Fruit fly (Drosophila melanogaster): Measurements from ENCODE around the gene RabX5.

dm6 chr3L:1679394-1679793, 9.5 kb upstream of the RabX5 start:
- TF ChIP-seq Crg-1 (GFP tag; optimal IDR thresholded peaks at IDR 0.05) (no peak), CG11617 (GFP tag; optimal IDR thresholded peaks at IDR 0.05) (no peak), CG7101 (tag; optimal IDR thresholded peaks at IDR 0.05) (no peak), CG7045 (GFP tag; optimal IDR thresholded peaks at IDR 0.05) (no peak), CG33017 (tag; optimal IDR thresholded peaks at IDR 0.05) (no peak), CG14711 (tag; optimal IDR thresholded peaks at IDR 0.05) (no peak), bab1 (GFP tag; optimal IDR thresholded peaks at IDR 0.05) (no peak), Clk (GFP tag; optimal IDR thresholded peaks at IDR 0.05) (no peak), CG1620 (GFP tag; optimal IDR thresholded peaks at IDR 0.05) (no peak)

Measured in whole organism, adult.